Worm (Caenorhabditis elegans) whole organism, L3 larva: ENCODE results near the gene C04G2.10.

ENCODE experiments used
- R02D3.7 ChIP-seq: fragments of 150-350 bp; optimal IDR thresholded peaks from 2 replicates; lab custom pipeline; 2014; ENCODE audit warnings: missing biosample characterization, missing genetic modification characterization
- aly-2 ChIP-seq: fragments of 150-350 bp; optimal IDR thresholded peaks from 2 replicates; lab custom pipeline; 2014; ENCODE audit warnings: missing biosample characterization, missing genetic modification characterization
- ama-1 ChIP-seq: fragments of 150-350 bp; optimal IDR thresholded peaks from 2 replicates; lab custom pipeline; 2018
- ceh-16 ChIP-seq: sonication (generic microtip); optimal IDR thresholded peaks from 2 replicates; lab custom pipeline; 2017; ENCODE audit warnings: missing biosample characterization, missing genetic modification characterization
- ceh-28 ChIP-seq: fragments of 150-350 bp; optimal IDR thresholded peaks from 2 replicates; lab custom pipeline; 2014; ENCODE audit warnings: missing biosample characterization, missing genetic modification reagents, missing genetic modification characterization
- ceh-82 ChIP-seq: fragments of 150-350 bp; optimal IDR thresholded peaks from 2 replicates; lab custom pipeline; 2014; ENCODE audit warnings: missing biosample characterization, missing genetic modification characterization
- egl-27 ChIP-seq: sonication (generic microtip); optimal IDR thresholded peaks from 4 replicates; lab custom pipeline; 2017; ENCODE audit warnings: missing biosample characterization, missing genetic modification reagents, missing genetic modification characterization
- egl-5 ChIP-seq: fragments of 150-350 bp; optimal IDR thresholded peaks from 2 replicates; lab custom pipeline; 2017; ENCODE audit warnings: missing biosample characterization, missing genetic modification reagents, missing genetic modification characterization, inconsistent platforms
- elt-1 ChIP-seq: fragments of 150-350 bp; optimal IDR thresholded peaks from 2 replicates; lab custom pipeline; 2014; ENCODE audit warnings: missing biosample characterization, missing genetic modification characterization
- elt-2 ChIP-seq: sonication (generic microtip); optimal IDR thresholded peaks from 2 replicates; lab custom pipeline; 2016; ENCODE audit warnings: missing genetic modification reagents, mild to moderate bottlenecking, missing genetic modification characterization, missing compliant biosample characterization
- eor-1 ChIP-seq, 2 experiments: fragments of 150-350 bp; optimal IDR thresholded peaks; 2 replicates each; lab custom pipeline; 2014 to 2018; ENCODE audit warnings: missing biosample characterization in 2 of 2, missing genetic modification characterization in 2 of 2
- fkh-10 ChIP-seq: sonication (generic microtip); optimal IDR thresholded peaks from 2 replicates; lab custom pipeline; 2017; ENCODE audit warnings: missing biosample characterization, missing genetic modification reagents, missing genetic modification characterization
- fkh-2 ChIP-seq: fragments of 150-350 bp; optimal IDR thresholded peaks from 2 replicates; lab custom pipeline; 2014; ENCODE audit warnings: missing biosample characterization, missing genetic modification reagents, missing genetic modification characterization
- fos-1 ChIP-seq: fragments of 150-350 bp; optimal IDR thresholded peaks from 2 replicates; lab custom pipeline; 2014; ENCODE audit warnings: missing biosample characterization, missing genetic modification characterization
- hmg-11 ChIP-seq: sonication (generic microtip); optimal IDR thresholded peaks from 2 replicates; lab custom pipeline; 2016; ENCODE audit warnings: missing genetic modification characterization, missing compliant biosample characterization
- jun-1 ChIP-seq: fragments of 150-350 bp; optimal IDR thresholded peaks from 2 replicates; lab custom pipeline; 2014; ENCODE audit warnings: missing biosample characterization, missing genetic modification reagents, missing genetic modification characterization
- lin-15B ChIP-seq: fragments of 150-350 bp; optimal IDR thresholded peaks from 2 replicates; lab custom pipeline; 2014; ENCODE audit warnings: missing biosample characterization, missing genetic modification characterization
- lin-39 ChIP-seq: fragments of 150-350 bp; optimal IDR thresholded peaks from 2 replicates; lab custom pipeline; 2018; ENCODE audit warnings: missing biosample characterization, missing genetic modification reagents, missing genetic modification characterization
- lsy-12 ChIP-seq: sonication (generic microtip); optimal IDR thresholded peaks from 2 replicates; lab custom pipeline; 2016; ENCODE audit warnings: mild to moderate bottlenecking, missing genetic modification characterization, missing compliant biosample characterization
- mdl-1 ChIP-seq: fragments of 150-350 bp; optimal IDR thresholded peaks from 2 replicates; lab custom pipeline; 2014; ENCODE audit warnings: missing biosample characterization, missing genetic modification characterization
- mml-1 ChIP-seq: fragments of 150-350 bp; sonication (generic microtip); optimal IDR thresholded peaks from 3 replicates; lab custom pipeline; 2014; ENCODE audit warnings: missing biosample characterization, missing genetic modification characterization
- nfya-1 ChIP-seq: sonication (generic microtip); optimal IDR thresholded peaks from 2 replicates; lab custom pipeline; 2017; ENCODE audit warnings: missing genetic modification characterization, mild to moderate bottlenecking, missing compliant biosample characterization, antibody characterized with exemption, moderate library complexity; ENCODE audit not compliant: insufficient read depth
- nhr-11 ChIP-seq: fragments of 150-350 bp; optimal IDR thresholded peaks from 2 replicates; lab custom pipeline; 2014; ENCODE audit warnings: missing biosample characterization, missing genetic modification characterization
- nhr-12 ChIP-seq: fragments of 150-350 bp; optimal IDR thresholded peaks from 2 replicates; lab custom pipeline; 2014; ENCODE audit warnings: missing biosample characterization, missing genetic modification characterization
- nhr-23 ChIP-seq: fragments of 150-350 bp; optimal IDR thresholded peaks from 2 replicates; lab custom pipeline; 2014; ENCODE audit warnings: missing biosample characterization, missing genetic modification reagents, missing genetic modification characterization
- nhr-237 ChIP-seq: fragments of 150-350 bp; optimal IDR thresholded peaks from 2 replicates; lab custom pipeline; 2014; ENCODE audit warnings: missing biosample characterization, missing genetic modification characterization
- nhr-25 ChIP-seq: sonication (generic microtip); optimal IDR thresholded peaks from 2 replicates; lab custom pipeline; 2017; ENCODE audit warnings: missing biosample characterization, missing genetic modification characterization
- nhr-28 ChIP-seq: fragments of 150-350 bp; optimal IDR thresholded peaks from 2 replicates; lab custom pipeline; 2014; ENCODE audit warnings: missing biosample characterization, missing genetic modification characterization
- nhr-43 ChIP-seq: sonication (generic microtip); optimal IDR thresholded peaks from 2 replicates; lab custom pipeline; 2016; ENCODE audit warnings: mild to moderate bottlenecking, missing genetic modification characterization, missing compliant biosample characterization; ENCODE audit not compliant: poor library complexity, severe bottlenecking
- nhr-67 ChIP-seq: fragments of 150-350 bp; optimal IDR thresholded peaks from 2 replicates; lab custom pipeline; 2014; ENCODE audit warnings: missing biosample characterization, missing genetic modification characterization
- nhr-76 ChIP-seq: fragments of 150-350 bp; sonication (generic microtip); optimal IDR thresholded peaks from 5 replicates; lab custom pipeline; 2014; ENCODE audit warnings: missing biosample characterization, missing genetic modification characterization
- nhr-77 ChIP-seq: fragments of 150-350 bp; optimal IDR thresholded peaks from 2 replicates; lab custom pipeline; 2014; ENCODE audit warnings: missing biosample characterization, missing genetic modification characterization
- pha-4 ChIP-seq: fragments of 150-350 bp; optimal IDR thresholded peaks from 2 replicates; lab custom pipeline; 2014; ENCODE audit warnings: missing biosample characterization, missing genetic modification reagents, missing genetic modification characterization
- pqm-1 ChIP-seq: fragments of 150-350 bp; optimal IDR thresholded peaks from 2 replicates; lab custom pipeline; 2017; ENCODE audit warnings: missing biosample characterization, missing genetic modification characterization, inconsistent platforms
- skn-1 ChIP-seq: fragments of 150-350 bp; optimal IDR thresholded peaks from 2 replicates; lab custom pipeline; 2014; ENCODE audit warnings: missing biosample characterization, missing genetic modification characterization
- snpc-4 ChIP-seq: fragments of 150-350 bp; optimal IDR thresholded peaks from 2 replicates; lab custom pipeline; 2014; ENCODE audit warnings: missing biosample characterization, missing genetic modification characterization
- unc-39 ChIP-seq: sonication (generic microtip); optimal IDR thresholded peaks from 4 replicates; lab custom pipeline; 2017; ENCODE audit warnings: missing biosample characterization, missing genetic modification characterization
- unc-62 ChIP-seq: fragments of 150-350 bp; sonication (generic microtip); optimal IDR thresholded peaks from 4 replicates; lab custom pipeline; 2014; ENCODE audit warnings: missing biosample characterization, missing genetic modification reagents, missing genetic modification characterization
- zag-1 ChIP-seq: fragments of 150-350 bp; optimal IDR thresholded peaks from 2 replicates; lab custom pipeline; 2014; ENCODE audit warnings: missing biosample characterization, missing genetic modification characterization
- ztf-11 ChIP-seq: fragments of 150-350 bp; optimal IDR thresholded peaks from 2 replicates; lab custom pipeline; 2014; ENCODE audit warnings: missing biosample characterization, missing genetic modification characterization
- ztf-4 ChIP-seq: fragments of 150-350 bp; optimal IDR thresholded peaks from 2 replicates; lab custom pipeline; 2014; ENCODE audit warnings: missing biosample characterization, missing genetic modification characterization

The C04G2.10 gene

ce11 chrIV:10085401-10086187, 29.6 kb upstream of the C04G2.10 start, which contains the start of the genes col-2 and ndc-80:
col-2 (minus strand) TSS chrIV:10085451.
ndc-80 (plus strand) TSS chrIV:10086137.
- TF ChIP-seq pqm-1 (tag; lab: Kevin White, UChicago) (peak; percentile 17), egl-5 (tag; lab: Kevin White, UChicago) (no peak), mml-1 (tag; lab: Kevin White, UChicago) (no peak), skn-1 (peak; percentile 4), unc-39 (tag; lab: Kevin White, UChicago) (no peak), nhr-28 (tag; lab: Kevin White, UChicago) (no peak), ama-1 (lab: Kevin White, UChicago) (no peak), pha-4 (tag; lab: Kevin White, UChicago) (no peak), nhr-237 (no peak), nhr-67 (tag; lab: Kevin White, UChicago) (no peak), elt-1 (no peak), fkh-2 (no peak), R02D3.7 (tag; lab: Kevin White, UChicago) (peak; percentile 71), jun-1 (peak; percentile 10), nfya-1 (tag; lab: Kevin White, UChicago) (peak; percentile 84), ceh-28 (tag; lab: Kevin White, UChicago) (no peak), fos-1 (tag; lab: Kevin White, UChicago) (no peak), fkh-10 (peak; percentile 23), elt-2 (tag; lab: Kevin White, UChicago) (no peak), snpc-4 (tag; lab: Kevin White, UChicago) (peak; percentile 36), aly-2 (no peak), zag-1 (tag; lab: Kevin White, UChicago) (no peak), ztf-11 (no peak), hmg-11 (tag; lab: Kevin White, UChicago) (no peak), lin-39 (tag; lab: Kevin White, UChicago) (peak; percentile 70), lin-15B (peak; percentile 93), nhr-11 (tag; lab: Kevin White, UChicago) (no peak), nhr-43 (tag; lab: Kevin White, UChicago) (peak; percentile 74), nhr-76 (tag; lab: Kevin White, UChicago) (no peak), nhr-12 (tag; lab: Kevin White, UChicago) (no peak), nhr-77 (tag; lab: Kevin White, UChicago) (no peak), unc-62 (no peak), ztf-4 (tag; lab: Kevin White, UChicago) (no peak), ceh-82 (tag; lab: Kevin White, UChicago) (no peak), ceh-16 (tag; lab: Kevin White, UChicago) (no peak), lsy-12 (tag; lab: Kevin White, UChicago) (no peak), nhr-23 (peak; percentile 54), eor-1 (tag; optimal IDR thresholded peaks at IDR 0.05; lab: Kevin White, UChicago) (no peak), nhr-25 (tag; lab: Kevin White, UChicago) (peak; percentile 70), mdl-1 (tag; lab: Kevin White, UChicago) (no peak)

ce11 chrIV:10089777-10090176, 25.5 kb upstream of the C04G2.10 start, which contains the start of gene ttr-39:
ttr-39 (minus strand) TSS chrIV:10089877.
- TF ChIP-seq fkh-2 (no peak), nhr-25 (tag; lab: Kevin White, UChicago) (no peak), mdl-1 (tag; lab: Kevin White, UChicago) (no peak), elt-1 (no peak), hmg-11 (tag; lab: Kevin White, UChicago) (no peak), ama-1 (lab: Kevin White, UChicago) (no peak), ceh-82 (tag; lab: Kevin White, UChicago) (no peak), R02D3.7 (tag; lab: Kevin White, UChicago) (no peak), elt-2 (tag; lab: Kevin White, UChicago) (no peak), egl-27 (tag; lab: Kevin White, UChicago) (no peak), snpc-4 (tag; lab: Kevin White, UChicago) (no peak), nhr-28 (tag; lab: Kevin White, UChicago) (no peak), ztf-11 (no peak)
